Fruit fly (Drosophila melanogaster) whole organism, wandering third instar larva: Measurements from ENCODE around the gene CG15042.

Source experiments
- CG9705 ChIP-seq: fragments of 200-800 bp; sonication (Bioruptor generic); optimal IDR thresholded peaks from 2 replicates; lab custom pipeline; 2018; ENCODE audit warnings: missing biosample characterization, mild to moderate bottlenecking, missing genetic modification characterization
- CrebA ChIP-seq: fragments of 200-800 bp; sonication (Bioruptor generic); optimal IDR thresholded peaks from 2 replicates; lab custom pipeline; 2016; ENCODE audit warnings: missing biosample characterization, mild to moderate bottlenecking, missing genetic modification characterization, borderline replicate concordance
- Mio ChIP-seq: sonication (Bioruptor generic); optimal IDR thresholded peaks from 2 replicates; lab custom pipeline; 2016; ENCODE audit warnings: missing biosample characterization, missing genetic modification characterization
- OdsH ChIP-seq: fragments of 200-800 bp; sonication (Bioruptor generic); optimal IDR thresholded peaks from 2 replicates; lab custom pipeline; 2016; ENCODE audit warnings: missing biosample characterization, mild to moderate bottlenecking, missing genetic modification characterization
- dl ChIP-seq, 2 experiments: fragments of 175-275, 200-275 bp in 1 of 2; fragments of 200-275 bp in 1 of 2; sonication (Bioruptor generic); optimal IDR thresholded peaks; lab custom pipeline; 2018; ENCODE audit warnings: mild to moderate bottlenecking in 2 of 2, missing biosample characterization in 2 of 2, missing genetic modification characterization in 2 of 2, moderate library complexity in 2 of 2; ENCODE audit not compliant: partially characterized antibody in 2 of 2, insufficient read depth in 1 of 2
- fru ChIP-seq: fragments of 200-800 bp; sonication (Bioruptor generic); optimal IDR thresholded peaks from 3 replicates; lab custom pipeline; 2016; ENCODE audit warnings: missing biosample characterization, mild to moderate bottlenecking, missing genetic modification characterization

dm6 chrX:18538204-18538864, 10.3 kb upstream of the CG15042 start:
- TF ChIP-seq dl (GFP tag; optimal IDR thresholded peaks at IDR 0.05; lab: Kevin White, UChicago; ENCODE audit: insufficient read depth in 1 of 2, partially characterized antibody in 2 of 2) (no peak), fru (GFP tag; lab: Kevin White, UChicago) (peak; percentile 80), CrebA (GFP tag; lab: Kevin White, UChicago) (no peak), CG9705 (GFP tag; lab: Kevin White, UChicago) (peak; percentile 48), Mio (GFP tag; lab: Kevin White, UChicago) (no peak), OdsH (peak; percentile 22)
